Worm (Caenorhabditis elegans) whole organism, L1 larva: ENCODE measurements around the gene ZC204.17.
A peak's percentile ranks its signal among the peaks of the same experiment; 100 is the strongest.
"Not testable (repeated sequence)": the region's sequence is repeated elsewhere in the genome, so short reads cannot be mapped to it uniquely, and the experiment has no call there.

ENCODE experiments used
- C04F5.9 ChIP-seq: sonication (generic microtip); optimal IDR thresholded peaks from 2 replicates; lab custom pipeline; 2016; ENCODE audit warnings: missing genetic modification characterization, missing compliant biosample characterization
- F16B12.6 ChIP-seq: fragments of 150-350 bp; optimal IDR thresholded peaks from 2 replicates; lab custom pipeline; 2014; ENCODE audit warnings: missing biosample characterization, missing genetic modification characterization
- aha-1 ChIP-seq: fragments of 150-350 bp; optimal IDR thresholded peaks from 2 replicates; lab custom pipeline; 2014; ENCODE audit warnings: missing biosample characterization, missing genetic modification characterization
- ama-1 ChIP-seq: fragments of 150-350 bp; optimal IDR thresholded peaks from 2 replicates; lab custom pipeline; 2014
- dsc-1 ChIP-seq: sonication (generic microtip); optimal IDR thresholded peaks from 2 replicates; lab custom pipeline; 2016; ENCODE audit warnings: mild to moderate bottlenecking, missing genetic modification characterization, missing compliant biosample characterization
- efl-1 ChIP-seq, 4 experiments: fragments of 150-350 bp; optimal IDR thresholded peaks in 3 of 4; peaks in 1 of 4; 1 replicate in 1 of 4; 2 replicates in 3 of 4; lab custom pipeline; 2014; ENCODE audit warnings: missing biosample characterization in 2 of 4, missing genetic modification characterization in 2 of 4, missing genetic modification reagents in 2 of 4
- elt-2 ChIP-seq: sonication (generic microtip); optimal IDR thresholded peaks from 2 replicates; lab custom pipeline; 2016; ENCODE audit warnings: missing genetic modification characterization, mild to moderate bottlenecking, inconsistent platforms, missing compliant biosample characterization, missing genetic modification reagents
- ets-5 ChIP-seq: fragments of 200-800 bp; sonication (Bioruptor generic); IDR thresholded peaks from 2 replicates; pipeline ENCODE4 v1.3.6; 2022; ENCODE audit warnings: missing genetic modification characterization, missing compliant biosample characterization
- fkh-10 ChIP-seq: sonication (generic microtip); optimal IDR thresholded peaks from 2 replicates; lab custom pipeline; 2017; ENCODE audit warnings: missing biosample characterization, missing genetic modification reagents, missing genetic modification characterization
- fkh-4 ChIP-seq: sonication (generic microtip); optimal IDR thresholded peaks from 2 replicates; lab custom pipeline; 2016; ENCODE audit warnings: missing compliant biosample characterization, missing genetic modification characterization, borderline replicate concordance
- fos-1 ChIP-seq: fragments of 150-350 bp; optimal IDR thresholded peaks from 2 replicates; lab custom pipeline; 2014; ENCODE audit warnings: missing biosample characterization, missing genetic modification characterization
- irx-1 ChIP-seq: sonication (generic microtip); optimal IDR thresholded peaks from 2 replicates; lab custom pipeline; 2016; ENCODE audit warnings: missing genetic modification characterization, missing compliant biosample characterization
- jun-1 ChIP-seq: fragments of 150-350 bp; optimal IDR thresholded peaks from 2 replicates; lab custom pipeline; 2014; ENCODE audit warnings: missing biosample characterization, missing genetic modification reagents, missing genetic modification characterization
- lin-35 ChIP-seq, 2 experiments: fragments of 150-350 bp; optimal IDR thresholded peaks; 2 replicates each; lab custom pipeline; 2014; ENCODE audit warnings: missing biosample characterization in 2 of 2, missing genetic modification characterization in 2 of 2, missing genetic modification reagents in 2 of 2
- lir-3 ChIP-seq: sonication (generic microtip); optimal IDR thresholded peaks from 2 replicates; lab custom pipeline; 2016; ENCODE audit warnings: mild to moderate bottlenecking, missing genetic modification characterization, moderate library complexity, missing compliant biosample characterization; ENCODE audit not compliant: poor library complexity
- lsy-2 ChIP-seq, 2 experiments: fragments of 150-350 bp; optimal IDR thresholded peaks; 2 replicates each; lab custom pipeline; 2014; ENCODE audit warnings: missing biosample characterization in 2 of 2, missing genetic modification characterization in 2 of 2
- mep-1 ChIP-seq: fragments of 150-350 bp; optimal IDR thresholded peaks from 2 replicates; lab custom pipeline; 2014; ENCODE audit warnings: missing biosample characterization, missing genetic modification characterization
- nhr-11 ChIP-seq: fragments of 150-350 bp; optimal IDR thresholded peaks from 2 replicates; lab custom pipeline; 2014; ENCODE audit warnings: missing biosample characterization, missing genetic modification characterization
- nhr-237 ChIP-seq: fragments of 150-350 bp; optimal IDR thresholded peaks from 2 replicates; lab custom pipeline; 2014; ENCODE audit warnings: missing biosample characterization, missing genetic modification characterization
- nhr-77 ChIP-seq: fragments of 150-350 bp; optimal IDR thresholded peaks from 2 replicates; lab custom pipeline; 2014; ENCODE audit warnings: missing biosample characterization, missing genetic modification characterization
- nhr-90 ChIP-seq: sonication (generic microtip); optimal IDR thresholded peaks from 2 replicates; lab custom pipeline; 2016; ENCODE audit warnings: mild to moderate bottlenecking, missing genetic modification characterization, missing compliant biosample characterization; ENCODE audit not compliant: poor library complexity
- pqm-1 ChIP-seq: sonication (generic microtip); optimal IDR thresholded peaks from 3 replicates; lab custom pipeline; 2017; ENCODE audit warnings: missing biosample characterization, missing genetic modification characterization
- rnt-1 ChIP-seq: sonication (generic microtip); optimal IDR thresholded peaks from 2 replicates; lab custom pipeline; 2016; ENCODE audit warnings: mild to moderate bottlenecking, missing genetic modification characterization, moderate library complexity, missing compliant biosample characterization
- skn-1 ChIP-seq: fragments of 150-350 bp; optimal IDR thresholded peaks from 2 replicates; lab custom pipeline; 2014; ENCODE audit warnings: missing biosample characterization, missing genetic modification characterization
- snpc-4 ChIP-seq: fragments of 150-350 bp; optimal IDR thresholded peaks from 2 replicates; lab custom pipeline; 2014; ENCODE audit warnings: missing biosample characterization, missing genetic modification characterization
- snu-23 ChIP-seq: sonication (generic microtip); optimal IDR thresholded peaks from 2 replicates; lab custom pipeline; 2016; ENCODE audit warnings: missing genetic modification characterization, missing compliant biosample characterization
- swsn-7 ChIP-seq: sonication (generic microtip); optimal IDR thresholded peaks from 2 replicates; lab custom pipeline; 2016; ENCODE audit warnings: missing genetic modification characterization, missing compliant biosample characterization
- tbx-2 ChIP-seq: sonication (generic microtip); optimal IDR thresholded peaks from 2 replicates; lab custom pipeline; 2016; ENCODE audit warnings: missing genetic modification characterization, missing compliant biosample characterization
- tlp-1 ChIP-seq: fragments of 150-350 bp; optimal IDR thresholded peaks from 2 replicates; lab custom pipeline; 2014; ENCODE audit warnings: missing biosample characterization, missing genetic modification characterization
- unc-86 ChIP-seq: sonication (generic microtip); optimal IDR thresholded peaks from 2 replicates; lab custom pipeline; 2016; ENCODE audit warnings: missing genetic modification characterization, missing compliant biosample characterization

Gene ZC204.17

ce11 chrII:1635969-1636368, 10.1 kb downstream of the ZC204.17 start:
- TF ChIP-seq nhr-90 (tag; lab: Kevin White, UChicago) (no peak), nhr-77 (tag; lab: Kevin White, UChicago) (no peak), elt-2 (tag; lab: Kevin White, UChicago) (peak; percentile 90), jun-1 (tag; lab: Kevin White, UChicago) (peak; percentile 15)

- TF ChIP-seq irx-1, fos-1, fkh-4 (tag; lab: Kevin White, UChicago): not testable (repeated sequence)
Measured at ce11 chrII:1633490-1633889, 12.6 kb downstream of the ZC204.17 start, which contains the start of gene C08E3.1. Gene C08E3.1 (plus strand): TSS chrII:1633790.

DNA sequence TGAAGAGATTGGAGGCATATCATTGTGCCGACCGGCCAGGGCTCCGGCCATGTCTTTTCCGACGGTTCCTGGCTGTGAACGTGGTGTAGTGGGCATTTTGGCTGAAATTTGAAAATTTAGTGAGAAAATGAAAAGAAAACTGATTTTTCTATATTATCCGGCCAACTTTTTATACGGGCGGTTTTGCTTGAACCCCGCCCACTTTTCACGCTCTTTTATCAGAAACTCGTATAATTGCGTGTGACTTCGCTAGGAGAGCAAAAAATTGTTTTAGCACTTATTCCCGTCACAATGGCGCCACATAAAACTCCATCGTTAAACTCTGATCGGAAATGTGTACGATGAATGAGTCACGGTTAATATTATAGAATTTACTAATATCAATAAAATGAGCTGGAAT, 13.9 kb downstream of the ZC204.17 start, which contains the start of gene C08E3.13:
Gene C08E3.13, minus strand, starts transcription at position 101 of the 400 bp plus-strand sequence.
- TF ChIP-seq ama-1 (lab: Kevin White, UChicago); unc-86 (tag; lab: Kevin White, UChicago); snpc-4 (tag; lab: Kevin White, UChicago): not testable (repeated sequence)

- peak in 1 of 2 experiments; percentile 6 for TF ChIP-seq lsy-2 (tag; optimal IDR thresholded peaks at IDR 0.05; lab: Kevin White, UChicago)
- TF ChIP-seq, all 84 proteins: peak for 1; not testable (repeated sequence) for 83
Measured at ce11 chrII:1627783-1628182, 18.3 kb downstream of the ZC204.17 start, which contains the start of gene C08E3.15. Gene C08E3.15 (minus strand): TSS chrII:1627883.

DNA sequence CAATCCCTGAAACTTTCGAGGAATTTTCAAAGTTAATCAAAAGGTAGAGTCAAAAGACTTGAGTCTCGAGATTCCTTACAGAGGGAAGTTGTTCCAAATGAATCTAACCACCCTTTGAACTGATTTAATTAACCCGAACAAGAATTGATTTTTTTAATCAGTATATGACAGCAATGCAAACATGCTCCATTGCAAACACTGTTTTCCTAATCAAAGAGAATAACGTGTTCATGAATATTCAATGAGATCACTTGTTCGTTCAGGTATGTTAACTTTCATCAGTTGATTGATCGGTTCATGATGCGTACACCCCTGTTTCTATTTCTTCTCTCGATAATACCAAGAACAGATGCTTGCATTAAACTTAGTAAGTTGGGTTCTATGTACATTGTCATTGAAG, 20.4 kb downstream of the ZC204.17 start, which contains the start of gene C08E3.14:
Gene C08E3.14, plus strand, starts transcription at position 301 of the 400 bp plus-strand sequence.
- no peak for TF ChIP-seq nhr-11
- no peak for TF ChIP-seq ets-5 (GFP tag; lab: Robert Waterston, UW)
- TF ChIP-seq rnt-1 (tag; lab: Kevin White, UChicago), result no peak
- TF ChIP-seq dsc-1 (tag; lab: Kevin White, UChicago), result no peak
- no peak for TF ChIP-seq efl-1 (optimal IDR thresholded peaks at IDR 0.05; lab: Kevin White, UChicago)
- TF ChIP-seq efl-1 (GFP tag; optimal IDR thresholded peaks at IDR 0.05 in 1 of 2; lab: Kevin White, UChicago), result peak in 1 of 2 experiments; percentile 84

- TF ChIP-seq C04F5.9 (tag; lab: Kevin White, UChicago), result no peak
- TF ChIP-seq irx-1 (tag; lab: Kevin White, UChicago), result no peak
- no peak for TF ChIP-seq tbx-2
- no peak for TF ChIP-seq efl-1 (optimal IDR thresholded peaks at IDR 0.05; lab: Kevin White, UChicago)
- TF ChIP-seq efl-1 (GFP tag; optimal IDR thresholded peaks at IDR 0.05 in 1 of 2; lab: Kevin White, UChicago), result no peak
- no peak for TF ChIP-seq nhr-237 (tag; lab: Kevin White, UChicago)
- TF ChIP-seq fos-1 (tag; lab: Kevin White, UChicago), result no peak
- no peak for TF ChIP-seq jun-1 (tag; lab: Kevin White, UChicago)
- no peak for TF ChIP-seq snu-23 (GFP tag; lab: Kevin White, UChicago)
- TF ChIP-seq pqm-1 (tag; lab: Kevin White, UChicago), result no peak
- no peak for TF ChIP-seq swsn-7 (tag; lab: Kevin White, UChicago)
- no peak for TF ChIP-seq F16B12.6 (tag; lab: Kevin White, UChicago)
- TF ChIP-seq ama-1 (lab: Kevin White, UChicago), result no peak
- TF ChIP-seq tlp-1 (tag; lab: Kevin White, UChicago), result no peak
Measured at ce11 chrII:1624572-1624971, 21.5 kb downstream of the ZC204.17 start, which contains the start of gene fbxa-160. Gene fbxa-160 (minus strand): TSS chrII:1624672.

DNA sequence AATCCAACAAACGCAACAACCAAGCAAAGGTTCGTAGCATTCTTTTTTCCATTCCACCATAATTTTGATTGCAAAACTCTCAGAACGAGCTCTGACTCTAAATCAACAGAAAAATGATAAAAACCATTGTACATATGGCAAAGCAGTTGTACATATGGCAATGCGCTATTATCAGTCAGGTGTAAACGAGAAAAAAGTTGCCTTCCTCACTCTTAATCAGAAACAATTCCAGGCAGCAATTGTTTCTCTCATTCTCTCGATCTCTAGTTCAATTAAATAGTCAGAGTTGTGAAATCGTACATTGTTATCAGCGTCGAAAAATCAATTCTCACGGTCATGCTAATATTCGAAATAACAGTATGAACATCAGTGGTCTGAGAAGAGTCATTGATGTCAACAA, 24.3 kb downstream of the ZC204.17 start:
- TF ChIP-seq skn-1 (tag; lab: Kevin White, UChicago) (no peak), pqm-1 (tag; lab: Kevin White, UChicago) (no peak), elt-2 (tag; lab: Kevin White, UChicago) (peak; percentile 90), lir-3 (tag; lab: Kevin White, UChicago) (no peak), lin-35 (GFP tag; optimal IDR thresholded peaks at IDR 0.05; lab: Kevin White, UChicago) (peak in 1 of 2 experiments; percentile 32), aha-1 (tag; lab: Kevin White, UChicago) (no peak), unc-86 (tag; lab: Kevin White, UChicago) (no peak), fkh-10 (GFP tag; lab: Kevin White, UChicago) (no peak), jun-1 (tag; lab: Kevin White, UChicago) (peak; percentile 44), mep-1 (tag; lab: Kevin White, UChicago) (no peak)
